Worm (Caenorhabditis elegans) whole organism, young adult: ENCODE measurements around the gene dlc-1.

Experiments used
- F33H1.4 ChIP-seq: fragments of 200-800 bp; sonication (Bioruptor generic); IDR thresholded peaks from 2 replicates; pipeline ENCODE4 v1.3.6; 2022; ENCODE audit warnings: missing genetic modification reagents, missing genetic modification characterization, missing compliant biosample characterization
- F57C9.4 ChIP-seq: sonication (generic microtip); optimal IDR thresholded peaks from 2 replicates; lab custom pipeline; 2017; ENCODE audit warnings: mild to moderate bottlenecking, missing genetic modification characterization, missing compliant biosample characterization
- K12H6.12 ChIP-seq: fragments of 200-800 bp; sonication (Bioruptor generic); optimal IDR thresholded peaks from 2 replicates; lab custom pipeline; 2018; ENCODE audit warnings: mild to moderate bottlenecking, missing genetic modification characterization, missing compliant biosample characterization
- T26A5.8 ChIP-seq: sonication (generic microtip); optimal IDR thresholded peaks from 2 replicates; lab custom pipeline; 2016; ENCODE audit warnings: missing genetic modification characterization, missing compliant biosample characterization
- Y53F4B.3 ChIP-seq: fragments of 200-800 bp; sonication (Bioruptor generic); IDR thresholded peaks from 2 replicates; pipeline ENCODE4 v1.3.6; 2022; ENCODE audit warnings: missing genetic modification reagents, missing genetic modification characterization, missing compliant biosample characterization
- ama-1 ChIP-seq, 3 experiments: fragments of 150-350 bp in 1 of 3; sonication (generic microtip) in 2 of 3; optimal IDR thresholded peaks; 2 replicates each; lab custom pipeline; 2014 to 2018; ENCODE audit warnings: missing biosample characterization in 2 of 3, missing genetic modification characterization in 2 of 3, missing genetic modification reagents in 2 of 3
- atf-7 ChIP-seq: sonication (generic microtip); optimal IDR thresholded peaks from 2 replicates; lab custom pipeline; 2017; ENCODE audit warnings: mild to moderate bottlenecking, missing genetic modification characterization, missing compliant biosample characterization
- athp-1 ChIP-seq: sonication (generic microtip); optimal IDR thresholded peaks from 2 replicates; lab custom pipeline; 2017; ENCODE audit warnings: mild to moderate bottlenecking, missing genetic modification characterization, missing compliant biosample characterization
- attf-5 ChIP-seq: fragments of 200-800 bp; sonication (Bioruptor generic); optimal IDR thresholded peaks from 2 replicates; lab custom pipeline; 2018; ENCODE audit warnings: mild to moderate bottlenecking, missing genetic modification characterization, missing compliant biosample characterization
- cebp-1 ChIP-seq, 2 experiments: fragments of 200-800 bp in 1 of 2; sonication (Bioruptor generic) in 1 of 2; sonication (generic microtip) in 1 of 2; IDR thresholded peaks in 1 of 2; optimal IDR thresholded peaks in 1 of 2; 2 replicates each; pipeline versions ENCODE4 v1.3.6 to Lab custom; 2017 to 2022; ENCODE audit warnings: missing compliant biosample characterization in 2 of 2, missing genetic modification characterization in 2 of 2, mild to moderate bottlenecking in 1 of 2, missing genetic modification reagents in 1 of 2, moderate library complexity in 1 of 2
- ceh-79 ChIP-seq: sonication (generic microtip); optimal IDR thresholded peaks from 2 replicates; lab custom pipeline; 2017; ENCODE audit warnings: mild to moderate bottlenecking, missing genetic modification characterization, missing compliant biosample characterization
- dox-1 ChIP-seq: fragments of 200-800 bp; sonication (Bioruptor generic); IDR thresholded peaks from 2 replicates; pipeline ENCODE4 v1.3.6; 2022; ENCODE audit warnings: missing genetic modification reagents, missing genetic modification characterization, missing compliant biosample characterization
- gei-17 ChIP-seq: fragments of 200-800 bp; sonication (Bioruptor generic); optimal IDR thresholded peaks from 2 replicates; lab custom pipeline; 2018; ENCODE audit warnings: mild to moderate bottlenecking, missing genetic modification characterization, missing compliant biosample characterization
- hlh-12 ChIP-seq: sonication (generic microtip); optimal IDR thresholded peaks from 2 replicates; lab custom pipeline; 2016; ENCODE audit warnings: missing genetic modification characterization, missing compliant biosample characterization
- hmg-1.2 ChIP-seq: fragments of 200-800 bp; sonication (Bioruptor generic); IDR thresholded peaks from 2 replicates; pipeline ENCODE4 v1.3.6; 2022; ENCODE audit warnings: missing genetic modification reagents, missing genetic modification characterization, missing compliant biosample characterization
- hmg-20 ChIP-seq: fragments of 200-800 bp; sonication (Bioruptor generic); IDR thresholded peaks from 2 replicates; pipeline ENCODE4 v1.3.6; 2022; ENCODE audit warnings: missing genetic modification reagents, missing genetic modification characterization, missing compliant biosample characterization
- let-607 ChIP-seq, 2 experiments: fragments of 200-800 bp in 1 of 2; sonication (Bioruptor generic) in 1 of 2; sonication (generic microtip) in 1 of 2; optimal IDR thresholded peaks; 2 replicates each; lab custom pipeline; 2016 to 2018; ENCODE audit warnings: mild to moderate bottlenecking in 2 of 2, missing compliant biosample characterization in 2 of 2, missing genetic modification characterization in 2 of 2, moderate library complexity in 2 of 2, missing genotype in 1 of 2
- lin-26 ChIP-seq: fragments of 200-800 bp; sonication (Bioruptor generic); IDR thresholded peaks from 2 replicates; pipeline ENCODE4 v1.3.6; 2022; ENCODE audit warnings: missing genetic modification reagents, missing genetic modification characterization, missing compliant biosample characterization
- lin-35 ChIP-seq, 3 experiments: fragments of 150-350 bp in 2 of 3; sonication (generic microtip) in 1 of 3; optimal IDR thresholded peaks; 2 replicates each; lab custom pipeline; 2014 to 2018; ENCODE audit warnings: missing biosample characterization in 3 of 3, missing genetic modification characterization in 3 of 3, missing genetic modification reagents in 3 of 3
- lin-54 ChIP-seq: fragments of 200-800 bp; sonication (Bioruptor generic); optimal IDR thresholded peaks from 2 replicates; lab custom pipeline; 2018; ENCODE audit warnings: mild to moderate bottlenecking, missing genetic modification characterization, missing compliant biosample characterization
- madf-3 ChIP-seq: fragments of 200-800 bp; sonication (Bioruptor generic); IDR thresholded peaks from 2 replicates; pipeline ENCODE4 v1.3.6; 2022; ENCODE audit warnings: missing genetic modification reagents, missing genetic modification characterization, missing compliant biosample characterization
- madf-6 ChIP-seq: fragments of 200-800 bp; sonication (Bioruptor generic); IDR thresholded peaks from 2 replicates; pipeline ENCODE4 v1.3.6; 2022; ENCODE audit warnings: missing genetic modification reagents, missing genetic modification characterization, missing compliant biosample characterization
- mel-28 ChIP-seq: sonication (generic microtip); optimal IDR thresholded peaks from 2 replicates; lab custom pipeline; 2016; ENCODE audit warnings: borderline replicate concordance, mild to moderate bottlenecking, missing genetic modification characterization, missing compliant biosample characterization
- mes-4 ChIP-seq: sonication (generic microtip); optimal IDR thresholded peaks from 2 replicates; lab custom pipeline; 2016; ENCODE audit warnings: missing genotype, missing genetic modification characterization, missing compliant biosample characterization
- mxl-1 ChIP-seq: sonication (generic microtip); optimal IDR thresholded peaks from 2 replicates; lab custom pipeline; 2016; ENCODE audit warnings: missing genetic modification characterization, missing compliant biosample characterization
- nfya-1 ChIP-seq: sonication (generic microtip); optimal IDR thresholded peaks from 2 replicates; lab custom pipeline; 2017; ENCODE audit warnings: antibody characterized with exemption, missing compliant biosample characterization, missing genetic modification characterization, borderline replicate concordance; ENCODE audit not compliant: insufficient read depth
- nhr-120 ChIP-seq: fragments of 200-800 bp; sonication (Bioruptor generic); IDR thresholded peaks from 2 replicates; pipeline ENCODE4 v1.3.6; 2022; ENCODE audit warnings: missing genetic modification characterization, missing compliant biosample characterization
- nhr-179 ChIP-seq: sonication (generic microtip); optimal IDR thresholded peaks from 2 replicates; lab custom pipeline; 2016; ENCODE audit warnings: mild to moderate bottlenecking, missing genetic modification characterization, missing compliant biosample characterization
- nhr-27 ChIP-seq: fragments of 200-800 bp; sonication (Bioruptor generic); optimal IDR thresholded peaks from 2 replicates; lab custom pipeline; 2018; ENCODE audit warnings: mild to moderate bottlenecking, missing genetic modification characterization, moderate library complexity, missing compliant biosample characterization
- nhr-80 ChIP-seq: sonication (generic microtip); optimal IDR thresholded peaks from 2 replicates; lab custom pipeline; 2016; ENCODE audit warnings: missing genetic modification characterization, missing compliant biosample characterization
- repo-1 ChIP-seq: sonication (generic microtip); optimal IDR thresholded peaks from 2 replicates; lab custom pipeline; 2017; ENCODE audit warnings: mild to moderate bottlenecking, missing genetic modification characterization, missing compliant biosample characterization
- somi-1 ChIP-seq: fragments of 200-800 bp; sonication (Bioruptor generic); optimal IDR thresholded peaks from 2 replicates; lab custom pipeline; 2018; ENCODE audit warnings: mild to moderate bottlenecking, missing genetic modification characterization, missing compliant biosample characterization
- sptf-2 ChIP-seq: fragments of 200-800 bp; sonication (Bioruptor generic); optimal IDR thresholded peaks from 2 replicates; lab custom pipeline; 2018; ENCODE audit warnings: mild to moderate bottlenecking, missing genetic modification characterization, missing compliant biosample characterization
- tlf-1 ChIP-seq: fragments of 200-800 bp; sonication (Bioruptor generic); optimal IDR thresholded peaks from 2 replicates; lab custom pipeline; 2018; ENCODE audit warnings: mild to moderate bottlenecking, missing genetic modification characterization, missing compliant biosample characterization
- zfh-2 ChIP-seq: fragments of 200-800 bp; sonication (Bioruptor generic); conservative IDR thresholded peaks from 2 replicates; pipeline ENCODE4 v1.3.6; 2022; ENCODE audit warnings: missing genetic modification reagents, missing genetic modification characterization, missing compliant biosample characterization
- ztf-26 ChIP-seq: sonication (generic microtip); optimal IDR thresholded peaks from 2 replicates; lab custom pipeline; 2017; ENCODE audit warnings: missing genetic modification characterization, missing compliant biosample characterization

Gene dlc-1

DNA sequence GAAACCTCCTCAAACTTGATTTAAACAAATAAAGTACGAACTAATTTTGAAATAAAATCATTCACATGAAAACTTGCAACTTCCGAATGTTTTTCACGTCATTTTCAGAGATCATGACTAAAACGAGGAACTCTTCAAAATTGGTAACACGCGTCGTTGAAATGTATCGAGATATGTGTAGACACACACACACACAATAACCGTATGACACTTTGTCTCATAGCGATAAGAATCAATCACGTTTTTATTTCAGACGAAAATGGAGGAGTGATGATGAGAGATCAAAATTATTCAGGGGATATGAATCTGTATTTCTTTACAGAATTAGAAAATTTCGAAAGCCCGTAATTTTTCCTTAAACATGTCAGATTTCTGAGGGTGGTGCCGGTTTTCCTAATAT lies 40.9 kb downstream of the dlc-1 start:
- TF ChIP-seq attf-5 (GFP tag; lab: Kevin White, UChicago) (peak; percentile 6), athp-1 (tag; lab: Kevin White, UChicago) (no peak), atf-7 (tag; lab: Kevin White, UChicago) (peak; percentile 17), nhr-80 (peak; percentile 20), cebp-1 (GFP tag; IDR thresholded peaks at IDR 0.05; lab: Robert Waterston, UW) (no peak), cebp-1 (tag; optimal IDR thresholded peaks at IDR 0.05; lab: Kevin White, UChicago) (peak; percentile 35), hlh-12 (no peak), sptf-2 (no peak)

DNA sequence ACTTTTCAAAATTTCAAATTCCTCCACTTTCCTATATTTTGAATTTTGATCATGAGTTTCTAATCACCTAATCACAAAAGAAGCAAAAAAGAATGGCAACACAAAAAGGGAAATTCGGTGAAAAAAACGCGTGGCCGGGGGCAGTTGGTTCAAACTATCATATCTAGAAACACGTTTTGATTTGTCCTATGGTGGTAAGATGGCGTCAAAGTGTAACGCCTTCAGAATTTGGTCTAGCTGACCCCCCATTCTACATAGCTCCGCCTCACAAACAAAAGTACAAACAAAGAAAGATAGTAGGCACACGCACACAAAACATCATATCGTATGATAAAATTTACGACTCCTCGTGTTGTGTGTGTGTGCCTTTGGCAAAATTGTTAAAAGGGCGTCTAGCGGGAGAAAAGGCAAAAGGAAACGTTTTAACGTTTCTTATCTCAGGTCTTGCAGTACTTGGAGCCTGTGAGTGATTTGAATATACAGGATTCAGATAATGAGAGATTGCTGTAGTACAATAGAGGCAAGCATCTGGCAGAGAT lies 41.5 kb downstream of the dlc-1 start:
- peak; percentile 30; the same call in 1 of the 2 replicates for TF ChIP-seq hmg-1.2
- peak; percentile 72 for TF ChIP-seq nhr-80
- no peak for TF ChIP-seq hmg-20 (GFP tag; lab: Robert Waterston, UW)
- TF ChIP-seq lin-26 (GFP tag; lab: Robert Waterston, UW) = peak; percentile 46; the same call in 1 of the 2 replicates
- TF ChIP-seq dox-1 (GFP tag; lab: Robert Waterston, UW) = peak; percentile 15; the same call in 1 of the 2 replicates
- TF ChIP-seq lin-54 (GFP tag; lab: Kevin White, UChicago) = no peak

DNA sequence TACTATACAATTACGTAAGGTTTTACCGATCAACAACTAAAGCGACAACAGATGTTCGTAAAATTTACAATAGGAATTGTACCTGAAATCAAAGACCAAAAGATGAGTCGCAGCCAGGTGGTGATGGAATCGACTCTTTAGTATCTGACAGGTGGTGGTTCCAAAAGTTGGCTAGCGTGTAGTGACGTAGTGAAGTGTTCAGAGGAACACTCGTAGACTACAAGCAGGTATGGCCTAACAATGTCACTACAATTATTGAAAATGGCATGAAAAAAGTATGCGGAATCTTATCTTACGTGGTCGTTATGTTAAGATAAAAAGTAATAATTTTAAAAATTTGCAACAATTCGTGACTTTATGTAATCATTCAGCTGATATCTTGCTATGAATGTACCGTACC lies 42.1 kb downstream of the dlc-1 start:
- TF ChIP-seq ceh-79 (tag; lab: Kevin White, UChicago) (no peak), K12H6.12 (tag; lab: Kevin White, UChicago) (no peak), T26A5.8 (tag; lab: Kevin White, UChicago) (no peak), F57C9.4 (tag; lab: Kevin White, UChicago) (no peak), nhr-120 (GFP tag; lab: Robert Waterston, UW) (no peak), gei-17 (GFP tag; lab: Kevin White, UChicago) (no peak), mxl-1 (tag; lab: Kevin White, UChicago) (no peak), let-607 (tag; optimal IDR thresholded peaks at IDR 0.05; lab: Kevin White, UChicago) (no peak), ztf-26 (no peak), somi-1 (no peak), repo-1 (tag; lab: Kevin White, UChicago) (peak; percentile 25), nhr-27 (tag; lab: Kevin White, UChicago) (no peak), nfya-1 (no peak), nhr-179 (tag; lab: Kevin White, UChicago) (no peak), madf-3 (GFP tag; lab: Robert Waterston, UW) (no peak), F33H1.4 (GFP tag; lab: Robert Waterston, UW) (no peak), madf-6 (GFP tag; lab: Robert Waterston, UW) (no peak), mel-28 (tag; lab: Kevin White, UChicago) (no peak), mes-4 (tag; lab: Kevin White, UChicago) (no peak), Y53F4B.3 (GFP tag; lab: Robert Waterston, UW) (no peak), tlf-1 (no peak), zfh-2 (no peak), lin-35 (GFP tag; optimal IDR thresholded peaks at IDR 0.05; lab: Kevin White, UChicago) (peak in 1 of 3 experiments; percentile 6), ama-1 (optimal IDR thresholded peaks at IDR 0.05; lab: Kevin White, UChicago) (peak; percentile 43), ama-1 (GFP tag; optimal IDR thresholded peaks at IDR 0.05; lab: Kevin White, UChicago) (no peak)
